Worm (Caenorhabditis elegans): ENCODE data around the gene F13B12.7.

DNA sequence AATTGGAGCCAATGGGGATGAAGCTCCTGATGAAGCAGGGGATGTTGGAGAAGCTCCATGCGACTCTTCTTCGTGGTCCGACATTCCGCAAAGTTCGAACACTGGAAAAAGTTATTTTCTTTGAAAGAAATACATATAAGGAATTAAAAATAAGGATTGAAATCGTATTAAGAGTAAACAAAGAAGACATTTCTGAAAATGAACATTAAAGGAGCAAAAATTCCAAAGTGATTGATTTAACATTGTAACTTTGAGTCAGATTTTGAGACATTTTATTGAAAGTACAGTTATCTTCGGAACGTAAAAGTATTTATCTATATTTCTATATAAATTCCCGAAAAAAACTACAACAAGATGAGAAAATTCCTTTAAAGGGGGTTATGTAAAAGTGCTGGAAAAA is 19.1 kb upstream of the F13B12.7 start, which contains the start of gene F13B12.1:
- TF ChIP-seq klf-2 (GFP tag; conservative IDR thresholded peaks at IDR 0.05): no peak
- TF ChIP-seq tab-1 (GFP tag; IDR thresholded peaks at IDR 0.05): no peak

Measured in whole organism, midembryonic.